Worm (Caenorhabditis elegans) whole organism, late embryonic: ENCODE results near the gene C29E4.17.

Experiments
- C38D4.7 ChIP-seq: fragments of 200-800 bp; sonication (Bioruptor generic); optimal IDR thresholded peaks from 2 replicates; lab custom pipeline; 2018; ENCODE audit warnings: mild to moderate bottlenecking, missing genetic modification characterization, moderate library complexity, missing compliant biosample characterization
- F13H6.1 ChIP-seq: sonication (generic microtip); optimal IDR thresholded peaks from 2 replicates; lab custom pipeline; 2016; ENCODE audit warnings: missing genetic modification characterization, missing compliant biosample characterization
- K09A11.1 ChIP-seq: sonication (generic microtip); optimal IDR thresholded peaks from 2 replicates; lab custom pipeline; 2017; ENCODE audit warnings: antibody characterized with exemption, mild to moderate bottlenecking, missing genetic modification characterization, missing compliant biosample characterization; ENCODE audit not compliant: insufficient read depth
- Y22D7AL.16 ChIP-seq: sonication (generic microtip); optimal IDR thresholded peaks from 2 replicates; lab custom pipeline; 2016; ENCODE audit warnings: missing genetic modification characterization, missing compliant biosample characterization
- elt-2 ChIP-seq: sonication (generic microtip); optimal IDR thresholded peaks from 2 replicates; lab custom pipeline; 2016; ENCODE audit warnings: missing genetic modification reagents, missing genetic modification characterization, missing compliant biosample characterization
- gmeb-2 ChIP-seq: sonication (generic microtip); optimal IDR thresholded peaks from 2 replicates; lab custom pipeline; 2016; ENCODE audit warnings: missing genetic modification characterization, inconsistent platforms, missing compliant biosample characterization
- hlh-30 ChIP-seq: sonication (generic microtip); optimal IDR thresholded peaks from 2 replicates; lab custom pipeline; 2017; ENCODE audit warnings: antibody characterized with exemption, missing genetic modification characterization, missing compliant biosample characterization; ENCODE audit not compliant: insufficient read depth
- madf-2 ChIP-seq: sonication (generic microtip); optimal IDR thresholded peaks from 2 replicates; lab custom pipeline; 2017; ENCODE audit warnings: missing genetic modification characterization, missing compliant biosample characterization
- ref-2 ChIP-seq: sonication (generic microtip); optimal IDR thresholded peaks from 2 replicates; lab custom pipeline; 2016; ENCODE audit warnings: missing genetic modification characterization, missing compliant biosample characterization
- sdc-2 ChIP-seq: sonication (generic microtip); optimal IDR thresholded peaks from 2 replicates; lab custom pipeline; 2016; ENCODE audit warnings: missing genotype, missing genetic modification characterization, missing compliant biosample characterization
- ttx-3 ChIP-seq: sonication (generic microtip); optimal IDR thresholded peaks from 2 replicates; lab custom pipeline; 2016; ENCODE audit warnings: missing genetic modification reagents, missing genetic modification characterization, missing compliant biosample characterization
- unc-86 ChIP-seq: sonication (generic microtip); optimal IDR thresholded peaks from 2 replicates; lab custom pipeline; 2016; ENCODE audit warnings: missing genetic modification characterization, missing compliant biosample characterization

DNA sequence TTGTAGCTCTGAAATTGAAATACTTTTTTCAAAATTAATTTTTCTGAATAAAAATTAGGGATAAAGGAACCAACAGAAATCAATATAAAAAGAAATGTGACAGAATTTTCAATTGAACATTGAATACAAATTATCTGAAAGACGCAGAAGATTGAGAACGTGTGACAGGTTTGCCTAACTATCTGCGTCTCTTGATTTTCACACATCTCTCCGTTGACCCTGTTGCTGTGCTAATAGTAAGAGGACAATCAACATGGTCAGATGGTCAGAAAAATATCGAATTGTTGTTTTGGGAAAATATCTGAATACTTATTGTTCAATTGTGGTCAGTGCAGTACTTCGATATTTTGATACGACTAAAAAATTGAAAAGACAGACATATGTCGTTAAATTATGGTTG lies 10.7 kb upstream of the C29E4.17 start, which contains the start of gene ZK688.7:
- TF ChIP-seq gmeb-2 = no peak
- no peak for TF ChIP-seq Y22D7AL.16 (tag; lab: Kevin White, UChicago)
- TF ChIP-seq sdc-2 (tag; lab: Kevin White, UChicago) = no peak
- no peak for TF ChIP-seq C38D4.7 (GFP tag; lab: Kevin White, UChicago)
- TF ChIP-seq K09A11.1 (tag; lab: Kevin White, UChicago) = no peak
- TF ChIP-seq F13H6.1 (tag; lab: Kevin White, UChicago) = no peak
- TF ChIP-seq ref-2 (tag; lab: Kevin White, UChicago) = no peak
- no peak for TF ChIP-seq elt-2 (tag; lab: Kevin White, UChicago)
- peak; percentile 81 for TF ChIP-seq hlh-30 (tag; lab: Kevin White, UChicago)
- no peak for TF ChIP-seq ttx-3 (tag; lab: Kevin White, UChicago)
- TF ChIP-seq madf-2 (tag; lab: Kevin White, UChicago) = no peak
- no peak for TF ChIP-seq unc-86 (tag; lab: Kevin White, UChicago)
